Worm (Caenorhabditis elegans) whole organism, L1 larva: Measurements from ENCODE around the gene nhr-190.

ENCODE experiments used
- C04F5.9 ChIP-seq: sonication (generic microtip); optimal IDR thresholded peaks from 2 replicates; lab custom pipeline; 2016; ENCODE audit warnings: missing genetic modification characterization, missing compliant biosample characterization
- F16B12.6 ChIP-seq: fragments of 150-350 bp; optimal IDR thresholded peaks from 2 replicates; lab custom pipeline; 2014; ENCODE audit warnings: missing biosample characterization, missing genetic modification characterization
- Y116A8C.19 ChIP-seq: sonication (generic microtip); optimal IDR thresholded peaks from 2 replicates; lab custom pipeline; 2016; ENCODE audit warnings: missing compliant biosample characterization, missing genetic modification characterization, borderline replicate concordance
- alr-1 ChIP-seq: fragments of 200-800 bp; sonication (Bioruptor generic); optimal IDR thresholded peaks from 2 replicates; lab custom pipeline; 2018; ENCODE audit warnings: borderline replicate concordance, mild to moderate bottlenecking, missing genetic modification characterization, missing compliant biosample characterization
- ama-1 ChIP-seq: fragments of 150-350 bp; optimal IDR thresholded peaks from 2 replicates; lab custom pipeline; 2014
- blmp-1 ChIP-seq: fragments of 150-350 bp; optimal IDR thresholded peaks from 2 replicates; lab custom pipeline; 2014; ENCODE audit warnings: missing biosample characterization, missing genetic modification characterization
- ceh-63 ChIP-seq: fragments of 200-800 bp; sonication (Bioruptor generic); optimal IDR thresholded peaks from 2 replicates; lab custom pipeline; 2018; ENCODE audit warnings: mild to moderate bottlenecking, missing genetic modification characterization, missing compliant biosample characterization
- dpl-1 ChIP-seq, 3 experiments: fragments of 150-350 bp in 2 of 3; sonication (generic microtip) in 1 of 3; optimal IDR thresholded peaks; 2 replicates each; lab custom pipeline; 2014 to 2017; ENCODE audit warnings: missing biosample characterization in 3 of 3, missing genetic modification characterization in 3 of 3, missing genetic modification reagents in 3 of 3
- efl-1 ChIP-seq, 4 experiments: fragments of 150-350 bp; optimal IDR thresholded peaks in 3 of 4; peaks in 1 of 4; 1 replicate in 1 of 4; 2 replicates in 3 of 4; lab custom pipeline; 2014; ENCODE audit warnings: missing biosample characterization in 2 of 4, missing genetic modification characterization in 2 of 4, missing genetic modification reagents in 2 of 4
- ets-5 ChIP-seq: fragments of 200-800 bp; sonication (Bioruptor generic); IDR thresholded peaks from 2 replicates; pipeline ENCODE4 v1.3.6; 2022; ENCODE audit warnings: missing genetic modification characterization, missing compliant biosample characterization
- hlh-17 ChIP-seq: fragments of 200-800 bp; sonication (Bioruptor generic); optimal IDR thresholded peaks from 2 replicates; lab custom pipeline; 2018; ENCODE audit warnings: missing genetic modification characterization, mild to moderate bottlenecking, missing compliant biosample characterization, moderate library complexity, borderline replicate concordance
- irx-1 ChIP-seq: sonication (generic microtip); optimal IDR thresholded peaks from 2 replicates; lab custom pipeline; 2016; ENCODE audit warnings: missing genetic modification characterization, missing compliant biosample characterization
- isw-1 ChIP-seq: fragments of 200-800 bp; sonication (Bioruptor generic); IDR thresholded peaks from 2 replicates; pipeline ENCODE4 v1.3.6; 2022; ENCODE audit warnings: missing genetic modification characterization, missing compliant biosample characterization
- lin-35 ChIP-seq, 2 experiments: fragments of 150-350 bp; optimal IDR thresholded peaks; 2 replicates each; lab custom pipeline; 2014; ENCODE audit warnings: missing biosample characterization in 2 of 2, missing genetic modification characterization in 2 of 2, missing genetic modification reagents in 2 of 2
- mab-9 ChIP-seq: fragments of 200-800 bp; sonication (Bioruptor generic); IDR thresholded peaks from 2 replicates; pipeline ENCODE4 v1.3.6; 2022; ENCODE audit warnings: missing genetic modification reagents, missing genetic modification characterization, missing compliant biosample characterization
- mdl-1 ChIP-seq, 2 experiments: fragments of 150-350 bp; optimal IDR thresholded peaks; 2 replicates each; lab custom pipeline; 2014 to 2017; ENCODE audit warnings: missing biosample characterization in 2 of 2, missing genetic modification characterization in 2 of 2, inconsistent platforms in 1 of 2
- mef-2 ChIP-seq: fragments of 150-350 bp; optimal IDR thresholded peaks from 2 replicates; lab custom pipeline; 2014; ENCODE audit warnings: missing biosample characterization, missing genetic modification characterization
- nhr-11 ChIP-seq: fragments of 150-350 bp; optimal IDR thresholded peaks from 2 replicates; lab custom pipeline; 2014; ENCODE audit warnings: missing biosample characterization, missing genetic modification characterization
- nhr-19 ChIP-seq: fragments of 200-800 bp; sonication (Bioruptor generic); conservative IDR thresholded peaks from 2 replicates; pipeline ENCODE4 v1.3.6; 2022; ENCODE audit warnings: missing genetic modification characterization, missing compliant biosample characterization
- nhr-237 ChIP-seq: fragments of 150-350 bp; optimal IDR thresholded peaks from 2 replicates; lab custom pipeline; 2014; ENCODE audit warnings: missing biosample characterization, missing genetic modification characterization
- nhr-47 ChIP-seq: sonication (generic microtip); optimal IDR thresholded peaks from 2 replicates; lab custom pipeline; 2016; ENCODE audit warnings: mild to moderate bottlenecking, missing genetic modification characterization, moderate library complexity, missing compliant biosample characterization
- nhr-71 ChIP-seq: sonication (generic microtip); optimal IDR thresholded peaks from 2 replicates; lab custom pipeline; 2016; ENCODE audit warnings: mild to moderate bottlenecking, missing genetic modification characterization, moderate library complexity, missing compliant biosample characterization
- nhr-77 ChIP-seq: fragments of 150-350 bp; optimal IDR thresholded peaks from 2 replicates; lab custom pipeline; 2014; ENCODE audit warnings: missing biosample characterization, missing genetic modification characterization
- nhr-85 ChIP-seq: sonication (generic microtip); peaks from one replicate; lab custom pipeline; 2016; ENCODE audit warnings: missing genetic modification characterization, inconsistent platforms, missing compliant biosample characterization
- pax-3 ChIP-seq: fragments of 200-800 bp; sonication (Bioruptor generic); optimal IDR thresholded peaks from 2 replicates; lab custom pipeline; 2018; ENCODE audit warnings: mild to moderate bottlenecking, missing genetic modification characterization, moderate library complexity, missing compliant biosample characterization
- pqm-1 ChIP-seq: sonication (generic microtip); optimal IDR thresholded peaks from 3 replicates; lab custom pipeline; 2017; ENCODE audit warnings: missing biosample characterization, missing genetic modification characterization
- rnt-1 ChIP-seq: sonication (generic microtip); optimal IDR thresholded peaks from 2 replicates; lab custom pipeline; 2016; ENCODE audit warnings: mild to moderate bottlenecking, missing genetic modification characterization, moderate library complexity, missing compliant biosample characterization
- snpc-4 ChIP-seq: fragments of 150-350 bp; optimal IDR thresholded peaks from 2 replicates; lab custom pipeline; 2014; ENCODE audit warnings: missing biosample characterization, missing genetic modification characterization
- sox-4 ChIP-seq: sonication (generic microtip); optimal IDR thresholded peaks from 2 replicates; lab custom pipeline; 2016; ENCODE audit warnings: missing genetic modification characterization, missing compliant biosample characterization
- sptf-1 ChIP-seq: fragments of 150-350 bp; optimal IDR thresholded peaks from 2 replicates; lab custom pipeline; 2014; ENCODE audit warnings: missing biosample characterization, missing genetic modification characterization
- sup-37 ChIP-seq: fragments of 200-800 bp; sonication (Bioruptor generic); optimal IDR thresholded peaks from 2 replicates; lab custom pipeline; 2018; ENCODE audit warnings: mild to moderate bottlenecking, missing genetic modification characterization, missing compliant biosample characterization
- swsn-7 ChIP-seq: sonication (generic microtip); optimal IDR thresholded peaks from 2 replicates; lab custom pipeline; 2016; ENCODE audit warnings: missing genetic modification characterization, missing compliant biosample characterization
- unc-62 ChIP-seq: fragments of 150-350 bp; optimal IDR thresholded peaks from 2 replicates; lab custom pipeline; 2014; ENCODE audit warnings: missing biosample characterization, missing genetic modification reagents, missing genetic modification characterization
- unc-86 ChIP-seq: sonication (generic microtip); optimal IDR thresholded peaks from 2 replicates; lab custom pipeline; 2016; ENCODE audit warnings: missing genetic modification characterization, missing compliant biosample characterization
- unc-98 ChIP-seq: fragments of 200-800 bp; sonication (Bioruptor generic); IDR thresholded peaks from 2 replicates; pipeline ENCODE4 v1.3.6; 2022; ENCODE audit warnings: missing genetic modification characterization, missing compliant biosample characterization
- vab-15 ChIP-seq: sonication (generic microtip); optimal IDR thresholded peaks from 2 replicates; lab custom pipeline; 2017; ENCODE audit warnings: missing genotype, mild to moderate bottlenecking, missing genetic modification characterization, missing compliant biosample characterization
- zag-1 ChIP-seq: fragments of 150-350 bp; optimal IDR thresholded peaks from 2 replicates; lab custom pipeline; 2014; ENCODE audit warnings: missing biosample characterization, missing genetic modification characterization
- ztf-11 ChIP-seq, 2 experiments: sonication (generic microtip); optimal IDR thresholded peaks; 2 replicates each; lab custom pipeline; 2016 to 2017; ENCODE audit warnings: missing genetic modification characterization in 2 of 2, missing biosample characterization in 1 of 2, missing compliant biosample characterization in 1 of 2
- ztf-4 ChIP-seq: fragments of 150-350 bp; optimal IDR thresholded peaks from 2 replicates; lab custom pipeline; 2014; ENCODE audit warnings: missing biosample characterization, missing genetic modification characterization

The nhr-190 gene

ce11 chrV:609671-610070 lies 33.1 kb downstream of the nhr-190 start, which contains the start of gene srlf-36:
TSS of gene srlf-36 (minus strand) at chrV:609771.
- TF ChIP-seq ama-1 (lab: Kevin White, UChicago) = no peak
- TF ChIP-seq ztf-4 (tag; lab: Kevin White, UChicago) = no peak
- TF ChIP-seq ceh-63 (GFP tag; lab: Kevin White, UChicago) = no peak
- TF ChIP-seq ztf-11 (tag; optimal IDR thresholded peaks at IDR 0.05; lab: Kevin White, UChicago) = no peak
- TF ChIP-seq sptf-1 = no peak
- no peak for TF ChIP-seq mdl-1 (tag; optimal IDR thresholded peaks at IDR 0.05; lab: Kevin White, UChicago)
- no peak for TF ChIP-seq nhr-71 (tag; lab: Kevin White, UChicago)
- TF ChIP-seq nhr-47 (tag; lab: Kevin White, UChicago) = no peak
- no peak for TF ChIP-seq swsn-7 (tag; lab: Kevin White, UChicago)
- TF ChIP-seq zag-1 (tag; lab: Kevin White, UChicago) = no peak
- TF ChIP-seq nhr-19 (GFP tag; lab: Robert Waterston, UW) = no peak
- no peak for TF ChIP-seq dpl-1 (GFP tag; optimal IDR thresholded peaks at IDR 0.05; lab: Kevin White, UChicago)
- TF ChIP-seq F16B12.6 (tag; lab: Kevin White, UChicago) = no peak
- no peak for TF ChIP-seq unc-62 (GFP tag; lab: Kevin White, UChicago)
- no peak for TF ChIP-seq C04F5.9 (tag; lab: Kevin White, UChicago)
- no peak for TF ChIP-seq ets-5 (GFP tag; lab: Robert Waterston, UW)
- no peak for TF ChIP-seq nhr-11 (tag; lab: Kevin White, UChicago)
- TF ChIP-seq efl-1 (optimal IDR thresholded peaks at IDR 0.05; lab: Kevin White, UChicago) = no peak
- no peak for TF ChIP-seq efl-1 (GFP tag; optimal IDR thresholded peaks at IDR 0.05 in 1 of 2; lab: Kevin White, UChicago)
- TF ChIP-seq sox-4 = no peak
- no peak for TF ChIP-seq vab-15 (tag; lab: Kevin White, UChicago)

ce11 chrV:608844-609243 lies 33.9 kb downstream of the nhr-190 start, which contains the start of gene srw-109:
TSS of gene srw-109 (minus strand) at chrV:608944.
- TF ChIP-seq Y116A8C.19 (tag; lab: Kevin White, UChicago) (no peak), zag-1 (tag; lab: Kevin White, UChicago) (no peak), unc-98 (GFP tag; lab: Robert Waterston, UW) (no peak), sup-37 (GFP tag; lab: Kevin White, UChicago) (no peak), mab-9 (no peak), nhr-19 (GFP tag; lab: Robert Waterston, UW) (no peak), mdl-1 (tag; optimal IDR thresholded peaks at IDR 0.05; lab: Kevin White, UChicago) (no peak), F16B12.6 (tag; lab: Kevin White, UChicago) (no peak), pax-3 (tag; lab: Kevin White, UChicago) (no peak), ztf-11 (tag; optimal IDR thresholded peaks at IDR 0.05; lab: Kevin White, UChicago) (no peak), lin-35 (GFP tag; optimal IDR thresholded peaks at IDR 0.05; lab: Kevin White, UChicago) (no peak), nhr-71 (tag; lab: Kevin White, UChicago) (no peak), irx-1 (no peak), isw-1 (GFP tag; lab: Robert Waterston, UW) (no peak)

ce11 chrV:604105-604504 lies 38.6 kb downstream of the nhr-190 start, which contains the start of gene srlf-37:
TSS of gene srlf-37 (minus strand) at chrV:604205.
- TF ChIP-seq nhr-77 (tag; lab: Kevin White, UChicago) = no peak
- no peak for TF ChIP-seq mef-2
- no peak for TF ChIP-seq rnt-1 (tag; lab: Kevin White, UChicago)
- TF ChIP-seq snpc-4 (tag; lab: Kevin White, UChicago) = no peak
- no peak for TF ChIP-seq ceh-63 (GFP tag; lab: Kevin White, UChicago)
- no peak for TF ChIP-seq blmp-1
- no peak for TF ChIP-seq nhr-85 (tag; lab: Kevin White, UChicago)

- TF ChIP-seq unc-86 (tag; lab: Kevin White, UChicago) (no peak), hlh-17 (GFP tag; lab: Kevin White, UChicago) (no peak), nhr-237 (tag; lab: Kevin White, UChicago) (no peak), alr-1 (tag; lab: Kevin White, UChicago) (no peak), snpc-4 (tag; lab: Kevin White, UChicago) (no peak), pqm-1 (tag; lab: Kevin White, UChicago) (no peak), nhr-47 (tag; lab: Kevin White, UChicago) (no peak), dpl-1 (GFP tag; optimal IDR thresholded peaks at IDR 0.05; lab: Kevin White, UChicago) (no peak), zag-1 (tag; lab: Kevin White, UChicago) (no peak), C04F5.9 (tag; lab: Kevin White, UChicago) (no peak)
- TF ChIP-seq, all 84 proteins: peak for 0
Measured at ce11 chrV:600231-600630, 42.5 kb downstream of the nhr-190 start, which contains the start of gene nhr-251. TSS of gene nhr-251 (plus strand) at chrV:600531.
